Fruit fly (Drosophila melanogaster) whole organism, pupa: ENCODE measurements around the gene CG7685.

ENCODE experiments used
- CG13204 ChIP-seq: fragments of 200-800 bp; sonication (Bioruptor generic); optimal IDR thresholded peaks from 2 replicates; lab custom pipeline; 2018; ENCODE audit warnings: missing biosample characterization, mild to moderate bottlenecking, missing genetic modification characterization, moderate library complexity
- D1 ChIP-seq: fragments of 200-800 bp; sonication (Bioruptor generic); optimal IDR thresholded peaks from 2 replicates; lab custom pipeline; 2018; ENCODE audit warnings: missing biosample characterization, mild to moderate bottlenecking, missing genetic modification characterization, moderate library complexity
- Pif1A ChIP-seq: fragments of 200-800 bp; sonication (Bioruptor generic); optimal IDR thresholded peaks from 3 replicates; lab custom pipeline; 2016; ENCODE audit warnings: missing biosample characterization, missing genetic modification characterization
- Snoo ChIP-seq: fragments of 200-800 bp; sonication (Bioruptor generic); optimal IDR thresholded peaks from 3 replicates; lab custom pipeline; 2017; ENCODE audit warnings: missing biosample characterization, mild to moderate bottlenecking, missing genetic modification characterization, inconsistent platforms
- fd96Ca ChIP-seq: fragments of 200-800 bp; sonication (Bioruptor generic); IDR thresholded peaks from 3 replicates; pipeline ENCODE4 v1.3.6; 2022; ENCODE audit warnings: missing biosample characterization, missing genetic modification characterization
- gl ChIP-seq: fragments of 200-800 bp; sonication (Bioruptor generic); optimal IDR thresholded peaks from 2 replicates; lab custom pipeline; 2018; ENCODE audit warnings: missing biosample characterization, mild to moderate bottlenecking, missing genetic modification characterization

DNA sequence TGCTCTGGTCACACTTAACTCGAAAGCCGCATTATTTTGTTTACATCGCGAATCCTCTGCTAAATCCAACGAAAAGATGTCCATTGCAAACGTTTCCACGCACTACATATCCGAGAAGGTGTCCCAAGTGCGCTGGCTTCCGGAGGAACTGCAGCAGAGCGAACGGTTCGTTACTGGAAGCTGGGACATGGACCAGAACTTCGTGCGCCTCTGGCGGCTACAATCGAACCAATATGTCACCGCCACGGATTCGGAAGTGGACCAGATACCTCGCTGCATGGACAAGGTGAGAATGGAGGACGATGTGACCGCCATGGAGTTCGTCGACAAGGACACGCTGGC is 38.1 kb upstream of the CG7685 start:
- no peak for TF ChIP-seq Pif1A
- no peak for TF ChIP-seq CG13204 (GFP tag; lab: Kevin White, UChicago)
- 0 out of 3 replicates have a peak, but pooled peaks have one; percentile 1 for TF ChIP-seq fd96Ca (GFP tag; lab: Robert Waterston, UW)
- TF ChIP-seq D1 = no peak
- TF ChIP-seq gl (tag; lab: Kevin White, UChicago) = no peak
- TF ChIP-seq Snoo (tag; lab: Kevin White, UChicago) = no peak
